Worm (Caenorhabditis elegans) whole organism, L4/young adult: ENCODE results near the gene Y48B6A.5.

Experiments used
- W03F9.2 ChIP-seq: fragments of 150-350 bp; optimal IDR thresholded peaks from 2 replicates; lab custom pipeline; 2014; ENCODE audit warnings: missing biosample characterization, missing genetic modification characterization
- him-1 ChIP-seq: sonication (generic microtip); optimal IDR thresholded peaks from 2 replicates; lab custom pipeline; 2016; ENCODE audit warnings: missing genotype, missing genetic modification reagents, missing genetic modification characterization, missing compliant biosample characterization

DNA sequence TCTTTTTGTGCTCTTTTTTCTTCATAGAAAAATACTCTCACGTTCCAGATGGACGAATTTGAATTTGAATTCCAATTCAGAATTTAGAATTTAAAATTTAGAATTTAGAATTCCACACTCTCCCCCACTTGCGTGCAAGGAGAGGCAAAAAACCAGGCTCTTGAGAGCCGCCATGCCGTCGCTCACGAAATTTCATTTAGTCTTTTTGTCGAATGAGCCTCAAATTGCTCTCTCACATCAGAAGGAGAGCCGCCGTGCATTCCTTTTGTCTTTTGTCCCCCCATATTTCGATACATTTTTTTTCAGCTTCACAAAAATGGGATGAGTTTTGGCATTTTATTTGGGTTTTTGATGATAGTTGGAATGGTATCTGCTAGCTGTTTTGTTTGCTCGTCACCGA lies 36.1 kb upstream of the Y48B6A.5 start, which contains the start of gene hot-7:
- no peak for TF ChIP-seq him-1 (tag; lab: Kevin White, UChicago)
- TF ChIP-seq W03F9.2 (tag; lab: Kevin White, UChicago), result no peak
